Worm (Caenorhabditis elegans) whole organism, L3 larva: Measurements from ENCODE around the gene srsx-18.

Source experiments
- R02D3.7 ChIP-seq: fragments of 150-350 bp; optimal IDR thresholded peaks from 2 replicates; lab custom pipeline; 2014; ENCODE audit warnings: missing biosample characterization, missing genetic modification characterization
- aly-2 ChIP-seq: fragments of 150-350 bp; optimal IDR thresholded peaks from 2 replicates; lab custom pipeline; 2014; ENCODE audit warnings: missing biosample characterization, missing genetic modification characterization
- elt-1 ChIP-seq: fragments of 150-350 bp; optimal IDR thresholded peaks from 2 replicates; lab custom pipeline; 2014; ENCODE audit warnings: missing biosample characterization, missing genetic modification characterization
- eor-1 ChIP-seq, 2 experiments: fragments of 150-350 bp; optimal IDR thresholded peaks; 2 replicates each; lab custom pipeline; 2014 to 2018; ENCODE audit warnings: missing biosample characterization in 2 of 2, missing genetic modification characterization in 2 of 2
- lsy-12 ChIP-seq: sonication (generic microtip); optimal IDR thresholded peaks from 2 replicates; lab custom pipeline; 2016; ENCODE audit warnings: mild to moderate bottlenecking, missing genetic modification characterization, missing compliant biosample characterization
- mml-1 ChIP-seq: fragments of 150-350 bp; sonication (generic microtip); optimal IDR thresholded peaks from 3 replicates; lab custom pipeline; 2014; ENCODE audit warnings: missing biosample characterization, missing genetic modification characterization
- nhr-12 ChIP-seq: fragments of 150-350 bp; optimal IDR thresholded peaks from 2 replicates; lab custom pipeline; 2014; ENCODE audit warnings: missing biosample characterization, missing genetic modification characterization
- nhr-28 ChIP-seq: fragments of 150-350 bp; optimal IDR thresholded peaks from 2 replicates; lab custom pipeline; 2014; ENCODE audit warnings: missing biosample characterization, missing genetic modification characterization
- nhr-76 ChIP-seq: fragments of 150-350 bp; sonication (generic microtip); optimal IDR thresholded peaks from 5 replicates; lab custom pipeline; 2014; ENCODE audit warnings: missing biosample characterization, missing genetic modification characterization
- nhr-77 ChIP-seq: fragments of 150-350 bp; optimal IDR thresholded peaks from 2 replicates; lab custom pipeline; 2014; ENCODE audit warnings: missing biosample characterization, missing genetic modification characterization
- snpc-4 ChIP-seq: fragments of 150-350 bp; optimal IDR thresholded peaks from 2 replicates; lab custom pipeline; 2014; ENCODE audit warnings: missing biosample characterization, missing genetic modification characterization
- unc-39 ChIP-seq: sonication (generic microtip); optimal IDR thresholded peaks from 4 replicates; lab custom pipeline; 2017; ENCODE audit warnings: missing biosample characterization, missing genetic modification characterization
- ztf-11 ChIP-seq: fragments of 150-350 bp; optimal IDR thresholded peaks from 2 replicates; lab custom pipeline; 2014; ENCODE audit warnings: missing biosample characterization, missing genetic modification characterization
- ztf-4 ChIP-seq: fragments of 150-350 bp; optimal IDR thresholded peaks from 2 replicates; lab custom pipeline; 2014; ENCODE audit warnings: missing biosample characterization, missing genetic modification characterization

ce11 chrV:5882429-5882828 is 39.9 kb upstream of the srsx-18 start:
- no peak for TF ChIP-seq aly-2 (tag; lab: Kevin White, UChicago)
- no peak for TF ChIP-seq eor-1 (tag; optimal IDR thresholded peaks at IDR 0.05; lab: Kevin White, UChicago)
- TF ChIP-seq nhr-76: no peak
- no peak for TF ChIP-seq ztf-11
- no peak for TF ChIP-seq ztf-4 (tag; lab: Kevin White, UChicago)
- no peak for TF ChIP-seq lsy-12
- no peak for TF ChIP-seq R02D3.7 (tag; lab: Kevin White, UChicago)
- TF ChIP-seq elt-1 (tag; lab: Kevin White, UChicago): no peak
- no peak for TF ChIP-seq unc-39 (tag; lab: Kevin White, UChicago)
- no peak for TF ChIP-seq nhr-28 (tag; lab: Kevin White, UChicago)
- no peak for TF ChIP-seq snpc-4
- no peak for TF ChIP-seq nhr-77 (tag; lab: Kevin White, UChicago)
- no peak for TF ChIP-seq mml-1 (tag; lab: Kevin White, UChicago)
- TF ChIP-seq nhr-12 (tag; lab: Kevin White, UChicago): no peak
